Fruit fly (Drosophila melanogaster): ENCODE measurements around the gene Kah.
A peak's percentile ranks its signal among the peaks of the same experiment; 100 is the strongest.

dm6 chr3L:623556-623955 is 34.5 kb upstream of the Kah start:
- TF ChIP-seq CG13204 (GFP tag; optimal IDR thresholded peaks at IDR 0.05) (no peak), CG10348 (GFP tag; IDR thresholded peaks at IDR 0.05) (no peak), CG14655 (GFP tag; optimal IDR thresholded peaks at IDR 0.05) (peak; percentile 63), CG8301 (tag; optimal IDR thresholded peaks at IDR 0.05) (peak; percentile 50), CG9948 (tag; optimal IDR thresholded peaks at IDR 0.05) (peak; percentile 60)
